Worm (Caenorhabditis elegans) whole organism, L2 larva: ENCODE measurements around the gene H03G16.7.

Source experiments
- ZK546.5 ChIP-seq: sonication (generic microtip); optimal IDR thresholded peaks from 2 replicates; lab custom pipeline; 2017; ENCODE audit warnings: missing biosample characterization, missing genetic modification characterization
- ceh-82 ChIP-seq: fragments of 150-350 bp; optimal IDR thresholded peaks from 2 replicates; lab custom pipeline; 2014; ENCODE audit warnings: missing biosample characterization, missing genetic modification characterization
- lin-13 ChIP-seq: fragments of 150-350 bp; optimal IDR thresholded peaks from 2 replicates; lab custom pipeline; 2014; ENCODE audit warnings: missing biosample characterization, missing genetic modification reagents, missing genetic modification characterization
- nhr-25 ChIP-seq: fragments of 150-350 bp; sonication (generic microtip); optimal IDR thresholded peaks from 3 replicates; lab custom pipeline; 2014; ENCODE audit warnings: missing biosample characterization, missing genetic modification characterization
- skn-1 ChIP-seq: sonication (generic microtip); optimal IDR thresholded peaks from 2 replicates; lab custom pipeline; 2017; ENCODE audit warnings: missing biosample characterization, missing genetic modification characterization
- snpc-4 ChIP-seq: fragments of 150-350 bp; optimal IDR thresholded peaks from 2 replicates; lab custom pipeline; 2014; ENCODE audit warnings: missing biosample characterization, missing genetic modification characterization
- unc-62 ChIP-seq: fragments of 150-350 bp; optimal IDR thresholded peaks from 2 replicates; lab custom pipeline; 2014; ENCODE audit warnings: missing biosample characterization, missing genetic modification reagents, missing genetic modification characterization

ce11 chrX:15076042-15076565 is 20.3 kb upstream of the H03G16.7 start, which contains the start of the genes H40L08.3 and H40L08.9:
- TF ChIP-seq lin-13 (GFP tag; lab: Kevin White, UChicago) (no peak), ZK546.5 (no peak), snpc-4 (tag; lab: Kevin White, UChicago) (no peak), ceh-82 (no peak), skn-1 (tag; lab: Kevin White, UChicago) (no peak), unc-62 (GFP tag; lab: Kevin White, UChicago) (no peak), nhr-25 (no peak)
